Worm (Caenorhabditis elegans) whole organism, L3 larva: ENCODE measurements around the gene fig-1.

ENCODE experiments used
- R02D3.7 ChIP-seq: fragments of 150-350 bp; optimal IDR thresholded peaks from 2 replicates; lab custom pipeline; 2014; ENCODE audit warnings: missing biosample characterization, missing genetic modification characterization
- ZK546.5 ChIP-seq: sonication (generic microtip); optimal IDR thresholded peaks from 2 replicates; lab custom pipeline; 2017; ENCODE audit warnings: missing biosample characterization, missing genetic modification characterization
- aly-2 ChIP-seq: fragments of 150-350 bp; optimal IDR thresholded peaks from 2 replicates; lab custom pipeline; 2014; ENCODE audit warnings: missing biosample characterization, missing genetic modification characterization
- ceh-16 ChIP-seq: sonication (generic microtip); optimal IDR thresholded peaks from 2 replicates; lab custom pipeline; 2017; ENCODE audit warnings: missing biosample characterization, missing genetic modification characterization
- ceh-28 ChIP-seq: fragments of 150-350 bp; optimal IDR thresholded peaks from 2 replicates; lab custom pipeline; 2014; ENCODE audit warnings: missing biosample characterization, missing genetic modification reagents, missing genetic modification characterization
- ceh-82 ChIP-seq: fragments of 150-350 bp; optimal IDR thresholded peaks from 2 replicates; lab custom pipeline; 2014; ENCODE audit warnings: missing biosample characterization, missing genetic modification characterization
- ceh-9 ChIP-seq: sonication (generic microtip); optimal IDR thresholded peaks from 2 replicates; lab custom pipeline; 2018; ENCODE audit warnings: missing biosample characterization, missing genetic modification characterization
- daf-12 ChIP-seq: fragments of 150-350 bp; optimal IDR thresholded peaks from 2 replicates; lab custom pipeline; 2014; ENCODE audit warnings: missing biosample characterization, missing genetic modification reagents, missing genetic modification characterization
- egl-27 ChIP-seq: sonication (generic microtip); optimal IDR thresholded peaks from 4 replicates; lab custom pipeline; 2017; ENCODE audit warnings: missing biosample characterization, missing genetic modification reagents, missing genetic modification characterization
- egl-5 ChIP-seq: fragments of 150-350 bp; optimal IDR thresholded peaks from 2 replicates; lab custom pipeline; 2017; ENCODE audit warnings: missing biosample characterization, missing genetic modification reagents, missing genetic modification characterization, inconsistent platforms
- elt-1 ChIP-seq: fragments of 150-350 bp; optimal IDR thresholded peaks from 2 replicates; lab custom pipeline; 2014; ENCODE audit warnings: missing biosample characterization, missing genetic modification characterization
- elt-2 ChIP-seq: sonication (generic microtip); optimal IDR thresholded peaks from 2 replicates; lab custom pipeline; 2016; ENCODE audit warnings: missing genetic modification reagents, mild to moderate bottlenecking, missing genetic modification characterization, missing compliant biosample characterization
- fkh-2 ChIP-seq: fragments of 150-350 bp; optimal IDR thresholded peaks from 2 replicates; lab custom pipeline; 2014; ENCODE audit warnings: missing biosample characterization, missing genetic modification reagents, missing genetic modification characterization
- hmg-11 ChIP-seq: sonication (generic microtip); optimal IDR thresholded peaks from 2 replicates; lab custom pipeline; 2016; ENCODE audit warnings: missing genetic modification characterization, missing compliant biosample characterization
- lin-39 ChIP-seq: fragments of 150-350 bp; optimal IDR thresholded peaks from 2 replicates; lab custom pipeline; 2018; ENCODE audit warnings: missing biosample characterization, missing genetic modification reagents, missing genetic modification characterization
- lsy-12 ChIP-seq: sonication (generic microtip); optimal IDR thresholded peaks from 2 replicates; lab custom pipeline; 2016; ENCODE audit warnings: mild to moderate bottlenecking, missing genetic modification characterization, missing compliant biosample characterization
- mdl-1 ChIP-seq: fragments of 150-350 bp; optimal IDR thresholded peaks from 2 replicates; lab custom pipeline; 2014; ENCODE audit warnings: missing biosample characterization, missing genetic modification characterization
- mml-1 ChIP-seq: fragments of 150-350 bp; sonication (generic microtip); optimal IDR thresholded peaks from 3 replicates; lab custom pipeline; 2014; ENCODE audit warnings: missing biosample characterization, missing genetic modification characterization
- nfya-1 ChIP-seq: sonication (generic microtip); optimal IDR thresholded peaks from 2 replicates; lab custom pipeline; 2017; ENCODE audit warnings: missing genetic modification characterization, mild to moderate bottlenecking, missing compliant biosample characterization, antibody characterized with exemption, moderate library complexity; ENCODE audit not compliant: insufficient read depth
- nhr-12 ChIP-seq: fragments of 150-350 bp; optimal IDR thresholded peaks from 2 replicates; lab custom pipeline; 2014; ENCODE audit warnings: missing biosample characterization, missing genetic modification characterization
- nhr-23 ChIP-seq: fragments of 150-350 bp; optimal IDR thresholded peaks from 2 replicates; lab custom pipeline; 2014; ENCODE audit warnings: missing biosample characterization, missing genetic modification reagents, missing genetic modification characterization
- nhr-237 ChIP-seq: fragments of 150-350 bp; optimal IDR thresholded peaks from 2 replicates; lab custom pipeline; 2014; ENCODE audit warnings: missing biosample characterization, missing genetic modification characterization
- nhr-25 ChIP-seq: sonication (generic microtip); optimal IDR thresholded peaks from 2 replicates; lab custom pipeline; 2017; ENCODE audit warnings: missing biosample characterization, missing genetic modification characterization
- nhr-28 ChIP-seq: fragments of 150-350 bp; optimal IDR thresholded peaks from 2 replicates; lab custom pipeline; 2014; ENCODE audit warnings: missing biosample characterization, missing genetic modification characterization
- nhr-43 ChIP-seq: sonication (generic microtip); optimal IDR thresholded peaks from 2 replicates; lab custom pipeline; 2016; ENCODE audit warnings: mild to moderate bottlenecking, missing genetic modification characterization, missing compliant biosample characterization; ENCODE audit not compliant: poor library complexity, severe bottlenecking
- nhr-67 ChIP-seq: fragments of 150-350 bp; optimal IDR thresholded peaks from 2 replicates; lab custom pipeline; 2014; ENCODE audit warnings: missing biosample characterization, missing genetic modification characterization
- pha-4 ChIP-seq: fragments of 150-350 bp; optimal IDR thresholded peaks from 2 replicates; lab custom pipeline; 2014; ENCODE audit warnings: missing biosample characterization, missing genetic modification reagents, missing genetic modification characterization
- pqm-1 ChIP-seq: fragments of 150-350 bp; optimal IDR thresholded peaks from 2 replicates; lab custom pipeline; 2017; ENCODE audit warnings: missing biosample characterization, missing genetic modification characterization, inconsistent platforms
- sea-2 ChIP-seq: fragments of 150-350 bp; sonication (generic microtip); optimal IDR thresholded peaks from 4 replicates; lab custom pipeline; 2014; ENCODE audit warnings: missing biosample characterization, missing genetic modification reagents, missing genetic modification characterization
- unc-62 ChIP-seq: fragments of 150-350 bp; sonication (generic microtip); optimal IDR thresholded peaks from 4 replicates; lab custom pipeline; 2014; ENCODE audit warnings: missing biosample characterization, missing genetic modification reagents, missing genetic modification characterization
- zag-1 ChIP-seq: fragments of 150-350 bp; optimal IDR thresholded peaks from 2 replicates; lab custom pipeline; 2014; ENCODE audit warnings: missing biosample characterization, missing genetic modification characterization
- ztf-11 ChIP-seq: fragments of 150-350 bp; optimal IDR thresholded peaks from 2 replicates; lab custom pipeline; 2014; ENCODE audit warnings: missing biosample characterization, missing genetic modification characterization
- ztf-4 ChIP-seq: fragments of 150-350 bp; optimal IDR thresholded peaks from 2 replicates; lab custom pipeline; 2014; ENCODE audit warnings: missing biosample characterization, missing genetic modification characterization

The fig-1 gene

DNA sequence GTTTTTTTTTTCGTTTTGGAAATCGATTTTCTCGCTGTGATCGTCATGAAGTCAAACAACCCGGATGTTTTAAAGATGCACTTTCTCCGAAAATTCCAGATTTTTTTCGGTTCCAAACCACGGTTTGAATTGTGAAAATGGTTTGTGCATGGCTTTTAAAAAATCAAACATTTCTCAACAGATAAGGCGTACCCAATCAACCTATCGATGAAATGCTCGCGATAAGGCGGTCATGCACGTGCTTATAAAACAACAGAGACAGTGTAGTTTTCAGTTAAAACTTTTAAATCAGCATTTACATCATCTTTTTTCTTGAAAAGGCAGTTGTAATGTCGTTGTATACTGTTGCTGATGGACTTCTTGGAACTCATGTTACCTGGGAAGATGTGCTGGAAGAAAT, 48.6 kb downstream of the fig-1 start, which contains the start of gene F58B4.5:
Gene F58B4.5 (plus strand): TSS at position 283 of the 400 bp plus-strand sequence.
- no peak for TF ChIP-seq elt-1 (tag; lab: Kevin White, UChicago)
- no peak for TF ChIP-seq sea-2 (GFP tag; lab: Kevin White, UChicago)
- TF ChIP-seq ztf-4 (tag; lab: Kevin White, UChicago): no peak
- TF ChIP-seq ztf-11 (tag; lab: Kevin White, UChicago): no peak
- no peak for TF ChIP-seq egl-27 (tag; lab: Kevin White, UChicago)
- TF ChIP-seq pha-4 (tag; lab: Kevin White, UChicago): no peak
- TF ChIP-seq nhr-43: no peak
- peak; percentile 94 for TF ChIP-seq elt-2
- no peak for TF ChIP-seq aly-2
- TF ChIP-seq pqm-1 (tag; lab: Kevin White, UChicago): peak; percentile 29
- TF ChIP-seq nhr-237 (tag; lab: Kevin White, UChicago): no peak
- TF ChIP-seq nhr-23 (tag; lab: Kevin White, UChicago): no peak
- no peak for TF ChIP-seq lin-39
- TF ChIP-seq, all 47 proteins: peak for 2

DNA sequence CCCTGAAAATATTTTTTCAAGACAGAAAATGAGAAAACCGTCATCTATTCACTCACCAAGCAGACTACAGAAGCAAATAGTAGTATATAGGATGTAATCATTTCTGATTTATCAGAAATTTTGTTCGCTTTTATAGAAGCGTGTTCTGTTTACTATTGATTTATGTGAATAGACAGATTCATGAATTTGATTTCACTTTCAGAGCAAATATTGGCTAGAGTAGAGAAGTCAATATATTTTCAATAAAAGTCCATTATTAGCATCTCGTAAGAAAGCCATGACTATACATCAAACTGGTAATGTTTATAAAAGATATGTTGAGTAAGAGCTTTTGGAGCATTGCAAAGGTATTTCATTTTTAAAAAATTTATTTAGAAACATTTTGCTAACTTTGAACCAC, 49.8 kb downstream of the fig-1 start, which contains the start of gene scvp-1:
Gene scvp-1 (minus strand): TSS at position 101 of the 400 bp plus-strand sequence.
- TF ChIP-seq egl-5 (tag; lab: Kevin White, UChicago) (no peak), pqm-1 (tag; lab: Kevin White, UChicago) (no peak), nhr-67 (tag; lab: Kevin White, UChicago) (no peak), ZK546.5 (tag; lab: Kevin White, UChicago) (no peak), nhr-237 (tag; lab: Kevin White, UChicago) (no peak), ceh-16 (tag; lab: Kevin White, UChicago) (no peak), ceh-9 (tag; lab: Kevin White, UChicago) (no peak), nhr-28 (tag; lab: Kevin White, UChicago) (no peak), fkh-2 (no peak), lsy-12 (tag; lab: Kevin White, UChicago) (no peak)

DNA sequence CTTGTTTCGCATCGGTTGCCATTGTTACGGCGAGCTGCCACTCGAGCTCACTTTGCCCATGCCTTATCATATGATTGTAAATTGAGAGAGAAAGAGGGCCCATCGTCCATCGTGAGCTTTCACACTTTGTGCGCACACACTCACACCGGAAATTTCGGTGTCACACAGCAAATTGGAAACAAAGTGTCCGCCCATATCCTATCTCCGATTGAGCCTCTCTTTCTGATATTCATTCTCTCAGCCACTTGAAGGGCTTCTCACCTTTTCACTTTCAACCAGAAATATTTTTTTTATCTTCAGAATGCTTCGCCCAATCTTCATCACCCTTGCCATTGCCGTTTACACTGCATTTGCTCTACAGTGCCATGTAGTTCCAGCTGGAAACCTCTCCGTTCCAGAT, 51.5 kb downstream of the fig-1 start, which contains the start of gene F58B4.3:
Gene F58B4.3 (plus strand): TSS at position 301 of the 400 bp plus-strand sequence.
- TF ChIP-seq ZK546.5 (tag; lab: Kevin White, UChicago): no peak
- TF ChIP-seq ceh-28 (tag; lab: Kevin White, UChicago): no peak
- no peak for TF ChIP-seq lin-39
- no peak for TF ChIP-seq fkh-2
- TF ChIP-seq ztf-11 (tag; lab: Kevin White, UChicago): no peak
- TF ChIP-seq mdl-1 (tag; lab: Kevin White, UChicago): no peak
- TF ChIP-seq mml-1 (tag; lab: Kevin White, UChicago): no peak
- no peak for TF ChIP-seq nhr-25 (tag; lab: Kevin White, UChicago)

DNA sequence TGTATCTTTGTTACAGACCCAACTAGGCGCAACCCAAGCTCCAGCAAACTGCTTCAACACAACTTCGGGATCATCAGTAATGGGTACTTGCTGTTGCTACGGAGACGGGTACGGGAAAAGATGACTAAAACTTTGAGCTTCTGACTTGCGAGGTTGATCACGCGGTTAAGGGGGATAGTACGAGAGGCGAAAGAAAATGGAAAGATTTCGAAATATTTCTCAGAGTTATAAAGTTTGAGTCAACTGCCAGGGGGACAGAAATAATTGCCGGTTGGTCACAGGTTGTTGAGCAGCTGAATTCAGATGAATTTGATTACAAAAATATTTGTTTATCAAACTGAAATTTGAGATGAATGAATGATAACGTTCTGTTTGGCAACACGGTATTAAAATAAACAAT, 55.4 kb downstream of the fig-1 start:
- TF ChIP-seq pha-4 (tag; lab: Kevin White, UChicago) (no peak), mml-1 (tag; lab: Kevin White, UChicago) (no peak), ceh-82 (tag; lab: Kevin White, UChicago) (no peak), nhr-12 (tag; lab: Kevin White, UChicago) (no peak), zag-1 (tag; lab: Kevin White, UChicago) (no peak), unc-62 (GFP tag; lab: Kevin White, UChicago) (no peak), daf-12 (tag; lab: Kevin White, UChicago) (no peak), hmg-11 (tag; lab: Kevin White, UChicago) (no peak), ceh-16 (tag; lab: Kevin White, UChicago) (no peak)
- TF ChIP-seq, all 47 proteins: peak for 0

DNA sequence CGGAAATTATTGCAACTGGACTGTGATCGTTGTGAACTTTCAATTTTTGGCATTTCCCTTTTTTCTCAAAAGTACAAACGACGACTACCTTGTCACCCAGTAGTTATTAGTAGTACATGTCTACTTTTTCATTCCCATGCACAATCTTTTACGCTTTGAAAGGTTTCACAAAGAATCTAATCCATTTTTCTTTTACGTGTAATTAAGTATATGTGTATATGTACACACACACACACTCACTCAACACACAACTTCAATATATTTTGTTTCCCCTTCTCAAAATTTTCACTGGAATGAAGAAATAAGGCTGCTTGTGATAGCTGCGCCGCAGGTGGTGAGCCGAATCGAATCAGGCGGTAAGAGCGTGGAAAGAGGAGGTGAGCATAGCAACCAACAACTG, 56.3 kb downstream of the fig-1 start, which contains the start of gene F58B4.6:
Gene F58B4.6 (plus strand): TSS at position 301 of the 400 bp plus-strand sequence.
- TF ChIP-seq hmg-11 (tag; lab: Kevin White, UChicago) (no peak), nfya-1 (tag; lab: Kevin White, UChicago) (no peak), R02D3.7 (tag; lab: Kevin White, UChicago) (no peak), nhr-28 (tag; lab: Kevin White, UChicago) (no peak), ceh-16 (tag; lab: Kevin White, UChicago) (no peak)
